Fruit fly (Drosophila melanogaster) whole organism, embryonic: ENCODE data around the gene RhoGDI.

Experiments
- CG10543 ChIP-seq: fragments of 200-800 bp; sonication (Bioruptor generic); optimal IDR thresholded peaks from 3 replicates; lab custom pipeline; 2017; ENCODE audit warnings: missing biosample characterization, mild to moderate bottlenecking, missing genetic modification characterization, moderate library complexity
- CG10654 ChIP-seq: fragments of 200-800 bp; sonication (Bioruptor generic); optimal IDR thresholded peaks from 2 replicates; lab custom pipeline; 2016; ENCODE audit warnings: missing biosample characterization, missing genetic modification characterization
- CG11696 ChIP-seq: fragments of 200-800 bp; sonication (Bioruptor generic); IDR thresholded peaks from 2 replicates; pipeline ENCODE4 v1.3.6; 2022; ENCODE audit warnings: missing biosample characterization, missing genetic modification characterization
- CG12071 ChIP-seq: fragments of 200-800 bp; sonication (Bioruptor generic); optimal IDR thresholded peaks from 3 replicates; lab custom pipeline; 2018; ENCODE audit warnings: missing biosample characterization, mild to moderate bottlenecking, missing genetic modification characterization
- CG1233 ChIP-seq: fragments of 200-800 bp; sonication (Bioruptor generic); optimal IDR thresholded peaks from 4 replicates; lab custom pipeline; 2018; ENCODE audit warnings: missing biosample characterization, mild to moderate bottlenecking, missing genetic modification characterization
- CG14710 ChIP-seq: fragments of 200-800 bp; sonication (Bioruptor generic); optimal IDR thresholded peaks from 3 replicates; lab custom pipeline; 2019; ENCODE audit warnings: missing biosample characterization, mild to moderate bottlenecking, missing genetic modification characterization, moderate library complexity
- CG15269 ChIP-seq: fragments of 200-800 bp; sonication (Bioruptor generic); optimal IDR thresholded peaks from 2 replicates; lab custom pipeline; 2018; ENCODE audit warnings: missing biosample characterization, mild to moderate bottlenecking, missing genetic modification characterization, moderate library complexity
- CG1529 ChIP-seq: fragments of 200-800 bp; sonication (Bioruptor generic); optimal IDR thresholded peaks from 3 replicates; lab custom pipeline; 2018; ENCODE audit warnings: missing biosample characterization, missing genetic modification characterization
- CG1647 ChIP-seq: fragments of 200-800 bp; sonication (Bioruptor generic); optimal IDR thresholded peaks from 3 replicates; lab custom pipeline; 2016; ENCODE audit warnings: missing biosample characterization, missing genetic modification characterization
- CG17912 ChIP-seq: fragments of 200-800 bp; sonication (Bioruptor generic); optimal IDR thresholded peaks from 2 replicates; lab custom pipeline; 2018; ENCODE audit warnings: missing biosample characterization, mild to moderate bottlenecking, missing genetic modification characterization
- CG18262 ChIP-seq: fragments of 200-800 bp; optimal IDR thresholded peaks from 3 replicates; lab custom pipeline; 2019; ENCODE audit warnings: missing biosample characterization, mild to moderate bottlenecking, missing genetic modification characterization, moderate library complexity
- CG18619 ChIP-seq: fragments of 200-800 bp; sonication (Bioruptor generic); optimal IDR thresholded peaks from 3 replicates; lab custom pipeline; 2017; ENCODE audit warnings: missing biosample characterization, mild to moderate bottlenecking, missing genetic modification characterization
- CG2199 ChIP-seq: fragments of 200-800 bp; sonication (Bioruptor generic); IDR thresholded peaks from 3 replicates; pipeline ENCODE4 v1.3.6; 2022; ENCODE audit warnings: missing biosample characterization, missing genetic modification characterization
- CG31388 ChIP-seq: fragments of 200-800 bp; sonication (Bioruptor generic); optimal IDR thresholded peaks from 2 replicates; lab custom pipeline; 2016; ENCODE audit warnings: missing biosample characterization, missing genetic modification characterization
- CG31441 ChIP-seq: fragments of 200-800 bp; sonication (Bioruptor generic); IDR thresholded peaks from 2 replicates; pipeline ENCODE4 v1.3.6; 2022; ENCODE audit warnings: missing biosample characterization, missing genetic modification characterization
- CG4854 ChIP-seq: fragments of 200-800 bp; sonication (Bioruptor generic); optimal IDR thresholded peaks from 2 replicates; lab custom pipeline; 2016; ENCODE audit warnings: missing biosample characterization, missing genetic modification characterization, inconsistent platforms
- CG5953 ChIP-seq: fragments of 200-800 bp; sonication (Bioruptor generic); IDR thresholded peaks from 2 replicates; pipeline ENCODE4 v1.3.6; 2022; ENCODE audit warnings: missing biosample characterization, missing genetic modification characterization
- CG6254 ChIP-seq: fragments of 200-800 bp; sonication (Bioruptor generic); optimal IDR thresholded peaks from 3 replicates; lab custom pipeline; 2017; ENCODE audit warnings: mild to moderate bottlenecking, missing biosample characterization, missing genetic modification reagents, missing genetic modification characterization
- CG7357 ChIP-seq: fragments of 200-800 bp; sonication (Bioruptor generic); IDR thresholded peaks from 3 replicates; pipeline ENCODE4 v1.3.6; 2022; ENCODE audit warnings: missing biosample characterization, missing genetic modification characterization
- CG7839 ChIP-seq: fragments of 200-800 bp; sonication (Bioruptor generic); optimal IDR thresholded peaks from 3 replicates; lab custom pipeline; 2018; ENCODE audit warnings: missing biosample characterization, mild to moderate bottlenecking, missing genetic modification characterization, moderate library complexity
- CG7987 ChIP-seq: fragments of 200-800 bp; sonication (Bioruptor generic); optimal IDR thresholded peaks from 2 replicates; lab custom pipeline; 2018; ENCODE audit warnings: missing biosample characterization, mild to moderate bottlenecking, missing genetic modification characterization, moderate library complexity
- CG9437 ChIP-seq: fragments of 200-800 bp; sonication (Bioruptor generic); optimal IDR thresholded peaks from 2 replicates; lab custom pipeline; 2018; ENCODE audit warnings: missing biosample characterization, mild to moderate bottlenecking, missing genetic modification characterization
- CHES-1-like ChIP-seq: fragments of 200-800 bp; sonication (Bioruptor generic); optimal IDR thresholded peaks from 2 replicates; lab custom pipeline; 2016; ENCODE audit warnings: missing biosample characterization, missing genetic modification characterization
- Fer1 ChIP-seq: fragments of 200-800 bp; sonication (Bioruptor generic); optimal IDR thresholded peaks from 2 replicates; lab custom pipeline; 2017; ENCODE audit warnings: missing biosample characterization, mild to moderate bottlenecking, missing genetic modification characterization
- Fer3 ChIP-seq: fragments of 200-800 bp; sonication (Bioruptor generic); optimal IDR thresholded peaks from 2 replicates; lab custom pipeline; 2018; ENCODE audit warnings: missing biosample characterization, mild to moderate bottlenecking, missing genetic modification characterization, moderate library complexity
- GATAe ChIP-seq: fragments of 200-800 bp; sonication (Bioruptor generic); conservative IDR thresholded peaks from 2 replicates; pipeline ENCODE4 v1.3.6; 2022; ENCODE audit warnings: missing biosample characterization, missing genetic modification characterization
- HmgD ChIP-seq: fragments of 200-800 bp; sonication (Bioruptor generic); optimal IDR thresholded peaks from 3 replicates; lab custom pipeline; 2016; ENCODE audit warnings: missing biosample characterization, missing genetic modification characterization
- Hr39 ChIP-seq: fragments of >200 bp; optimal IDR thresholded peaks from 2 replicates; lab custom pipeline; 2017
- Ravus ChIP-seq: fragments of 200-800 bp; sonication (Bioruptor generic); IDR thresholded peaks from 2 replicates; pipeline ENCODE4 v1.3.6; 2022; ENCODE audit warnings: missing biosample characterization, missing genetic modification characterization
- Rfx ChIP-seq: fragments of 200-800 bp; sonication (Bioruptor generic); IDR thresholded peaks from 2 replicates; pipeline ENCODE4 v1.3.6; 2022; ENCODE audit warnings: missing biosample characterization, missing genetic modification characterization
- Side ChIP-seq: fragments of 200-800 bp; sonication (Bioruptor generic); optimal IDR thresholded peaks from 2 replicates; lab custom pipeline; 2016; ENCODE audit warnings: missing biosample characterization, missing genetic modification characterization
- TFAM ChIP-seq: fragments of 200-800 bp; sonication (Bioruptor generic); optimal IDR thresholded peaks from 2 replicates; lab custom pipeline; 2017; ENCODE audit warnings: missing biosample characterization, missing genetic modification characterization, inconsistent platforms
- Trl ChIP-seq, 3 experiments: fragments of >200 bp in 2 of 3; fragments of 200-800 bp in 1 of 3; sonication (Bioruptor generic) in 1 of 3; optimal IDR thresholded peaks; 2 replicates in 1 of 3; 3 replicates in 2 of 3; lab custom pipeline; 2016 to 2017; ENCODE audit warnings: missing biosample characterization in 1 of 3, missing genetic modification characterization in 1 of 3
- br ChIP-seq: fragments of >200 bp; optimal IDR thresholded peaks from 2 replicates; lab custom pipeline; 2017
- chinmo ChIP-seq: fragments of 200-800 bp; sonication (Bioruptor generic); IDR thresholded peaks from 4 replicates; pipeline ENCODE4 v1.3.6; 2022; ENCODE audit warnings: missing biosample characterization, missing genetic modification characterization; ENCODE audit not compliant: partially characterized antibody
- ci ChIP-seq: fragments of 200-800 bp; sonication (Bioruptor generic); IDR thresholded peaks from 3 replicates; pipeline ENCODE4 v1.3.6; 2022; ENCODE audit warnings: missing biosample characterization, missing genetic modification characterization
- cwo ChIP-seq: fragments of 200-800 bp; sonication (Bioruptor generic); optimal IDR thresholded peaks from 3 replicates; lab custom pipeline; 2017; ENCODE audit warnings: missing biosample characterization, missing genetic modification characterization, mild to moderate bottlenecking, moderate library complexity, missing genetic modification reagents
- dati ChIP-seq: fragments of 200-800 bp; sonication (Bioruptor generic); IDR thresholded peaks from 2 replicates; pipeline ENCODE4 v1.3.6; 2022; ENCODE audit warnings: missing biosample characterization, missing genetic modification characterization
- ems ChIP-seq: fragments of 200-800 bp; sonication (Bioruptor generic); optimal IDR thresholded peaks from 3 replicates; lab custom pipeline; 2016; ENCODE audit warnings: missing biosample characterization, missing genetic modification characterization
- eve ChIP-seq, 2 experiments: fragments of >200 bp; optimal IDR thresholded peaks; 2 replicates each; lab custom pipeline; 2017; ENCODE audit warnings: missing biosample characterization in 2 of 2, missing genetic modification characterization in 2 of 2
- ewg ChIP-seq: fragments of 200-800 bp; sonication (Bioruptor generic); optimal IDR thresholded peaks from 3 replicates; lab custom pipeline; 2017; ENCODE audit warnings: mild to moderate bottlenecking, missing biosample characterization, missing genetic modification reagents, missing genetic modification characterization
- fd3F ChIP-seq: fragments of 200-800 bp; sonication (Bioruptor generic); optimal IDR thresholded peaks from 2 replicates; lab custom pipeline; 2018; ENCODE audit warnings: missing biosample characterization, mild to moderate bottlenecking, missing genetic modification characterization, moderate library complexity
- gce ChIP-seq: fragments of 200-800 bp; sonication (Bioruptor generic); IDR thresholded peaks from 3 replicates; pipeline ENCODE4 v1.3.6; 2022; ENCODE audit warnings: missing biosample characterization, missing genetic modification characterization
- luna ChIP-seq: fragments of 200-800 bp; sonication (Bioruptor generic); optimal IDR thresholded peaks from 2 replicates; lab custom pipeline; 2016; ENCODE audit warnings: missing biosample characterization, missing genetic modification characterization
- nau ChIP-seq: fragments of 200-800 bp; sonication (Bioruptor generic); optimal IDR thresholded peaks from 3 replicates; lab custom pipeline; 2017; ENCODE audit warnings: missing biosample characterization, mild to moderate bottlenecking, missing genetic modification characterization, missing genetic modification reagents
- oc ChIP-seq: fragments of 200-800 bp; sonication (Bioruptor generic); optimal IDR thresholded peaks from 2 replicates; lab custom pipeline; 2018; ENCODE audit warnings: missing biosample characterization, mild to moderate bottlenecking, missing genetic modification characterization, moderate library complexity
- pho ChIP-seq: fragments of 200-800 bp; sonication (Bioruptor generic); optimal IDR thresholded peaks from 2 replicates; lab custom pipeline; 2016; ENCODE audit warnings: missing biosample characterization, missing genetic modification characterization
- schlank ChIP-seq: fragments of 200-800 bp; sonication (Bioruptor generic); optimal IDR thresholded peaks from 2 replicates; lab custom pipeline; 2018; ENCODE audit warnings: missing biosample characterization, mild to moderate bottlenecking, missing genetic modification characterization
- scrt ChIP-seq: fragments of 200-800 bp; sonication (Bioruptor generic); optimal IDR thresholded peaks from 2 replicates; lab custom pipeline; 2018; ENCODE audit warnings: missing biosample characterization, mild to moderate bottlenecking, missing genetic modification characterization, moderate library complexity
- slp2 ChIP-seq: fragments of 200-800 bp; sonication (Bioruptor generic); optimal IDR thresholded peaks from 2 replicates; lab custom pipeline; 2016; ENCODE audit warnings: missing biosample characterization, missing genetic modification characterization
- unpg ChIP-seq: fragments of 200-800 bp; sonication (Bioruptor generic); optimal IDR thresholded peaks from 3 replicates; lab custom pipeline; 2018; ENCODE audit warnings: missing biosample characterization, mild to moderate bottlenecking, missing genetic modification characterization, moderate library complexity

RhoGDI gene

dm6 chr3L:19932917-19933316 is 4.4 kb downstream of the RhoGDI start (continued):
- TF ChIP-seq br (lab: Kevin White, UChicago), result no peak
- peak; percentile 52 for TF ChIP-seq CG6254
- TF ChIP-seq Ravus (GFP tag; lab: Robert Waterston, UW), result no peak
- TF ChIP-seq CG10543 (GFP tag; lab: Kevin White, UChicago), result peak; percentile 34
- TF ChIP-seq schlank (tag; lab: Kevin White, UChicago), result peak; percentile 45
- TF ChIP-seq Rfx, result peak; percentile 47; the same call in 1 of the 2 replicates
- no peak for TF ChIP-seq TFAM (GFP tag; lab: Kevin White, UChicago)
- peak; percentile 53; the same call in 1 of the 3 replicates for TF ChIP-seq CG2199 (GFP tag; lab: Robert Waterston, UW)
- TF ChIP-seq ems (GFP tag; lab: Kevin White, UChicago), result peak; percentile 24
- TF ChIP-seq CG12071 (GFP tag; lab: Kevin White, UChicago), result peak; percentile 85
- TF ChIP-seq CG9437 (GFP tag; lab: Kevin White, UChicago), result no peak
- no peak for TF ChIP-seq CG1647 (GFP tag; lab: Kevin White, UChicago)
- TF ChIP-seq CG31388 (GFP tag; lab: Kevin White, UChicago), result no peak
- TF ChIP-seq eve (GFP tag; optimal IDR thresholded peaks at IDR 0.05; lab: Kevin White, UChicago), result no peak
- no peak for TF ChIP-seq Hr39
- TF ChIP-seq slp2, result no peak
- peak; percentile 69 for TF ChIP-seq CG17912 (GFP tag; lab: Kevin White, UChicago)
- peak; percentile 69 for TF ChIP-seq scrt (GFP tag; lab: Kevin White, UChicago)
- 0 out of 2 replicates have a peak, but pooled peaks have one; percentile 33 for TF ChIP-seq GATAe (GFP tag; lab: Robert Waterston, UW)
- TF ChIP-seq CG18619, result peak; percentile 11
- peak; percentile 25 to 45 for TF ChIP-seq Trl (optimal IDR thresholded peaks at IDR 0.05; lab: Kevin White, UChicago)
- TF ChIP-seq Trl (GFP tag; optimal IDR thresholded peaks at IDR 0.05; lab: Kevin White, UChicago), result peak; percentile 11
- peak; percentile 61 for TF ChIP-seq Side (GFP tag; lab: Kevin White, UChicago)
- TF ChIP-seq CG1529 (GFP tag; lab: Kevin White, UChicago), result peak; percentile 5
- TF ChIP-seq chinmo (GFP tag; lab: Robert Waterston, UW), result 0 out of 4 replicates have a peak, but pooled peaks have one; percentile 60
- TF ChIP-seq nau, result peak; percentile 55
- peak; percentile 31 for TF ChIP-seq luna
- peak; percentile 8 for TF ChIP-seq CG14710
- no peak for TF ChIP-seq gce (GFP tag; lab: Robert Waterston, UW)
- peak; percentile 71; the same call in 2 of the 3 replicates for TF ChIP-seq ci
- peak; percentile 76 for TF ChIP-seq Fer1
- TF ChIP-seq CG4854 (GFP tag; lab: Kevin White, UChicago), result peak; percentile 12
- no peak for TF ChIP-seq CG11696 (GFP tag; lab: Robert Waterston, UW)
- TF ChIP-seq fd3F, result peak; percentile 5
- TF ChIP-seq pho (GFP tag; lab: Kevin White, UChicago), result no peak
- TF ChIP-seq CG1233, result peak; percentile 8
- peak; percentile 49 for TF ChIP-seq unpg (GFP tag; lab: Kevin White, UChicago)
- peak; percentile 44 for TF ChIP-seq CG15269 (tag; lab: Kevin White, UChicago)
- no peak for TF ChIP-seq CG10654 (GFP tag; lab: Kevin White, UChicago)
- no peak for TF ChIP-seq CG7357
- peak; percentile 12 for TF ChIP-seq cwo (GFP tag; lab: Kevin White, UChicago)
- TF ChIP-seq CG18262 (tag; lab: Kevin White, UChicago), result no peak
- TF ChIP-seq CG7839 (tag; lab: Kevin White, UChicago), result peak; percentile 14
- TF ChIP-seq Fer3 (tag; lab: Kevin White, UChicago), result peak; percentile 19
- TF ChIP-seq dati (GFP tag; lab: Robert Waterston, UW), result no peak
- TF ChIP-seq CG5953 (GFP tag; lab: Robert Waterston, UW), result no peak
- peak; percentile 39 for TF ChIP-seq CG7987 (GFP tag; lab: Kevin White, UChicago)
- no peak for TF ChIP-seq HmgD (GFP tag; lab: Kevin White, UChicago)
- TF ChIP-seq ewg (GFP tag; lab: Kevin White, UChicago), result no peak
- no peak for TF ChIP-seq oc (tag; lab: Kevin White, UChicago)
- peak; percentile 2 for TF ChIP-seq CHES-1-like
- TF ChIP-seq CG31441 (GFP tag; lab: Robert Waterston, UW), result peak; percentile 14; the same call in 1 of the 2 replicates
